Worm (Caenorhabditis elegans) whole organism, L4 larva: ENCODE data around the gene K11H12.4.
A peak's percentile ranks its signal among the peaks of the same experiment; 100 is the strongest.

Source experiments
- D1046.2 ChIP-seq: fragments of 200-800 bp; sonication (Bioruptor generic); IDR thresholded peaks from 2 replicates; pipeline ENCODE4 v1.3.6; 2022; ENCODE audit warnings: missing genetic modification characterization, missing compliant biosample characterization
- F10B5.3 ChIP-seq: sonication (generic microtip); optimal IDR thresholded peaks from 2 replicates; lab custom pipeline; 2016; ENCODE audit warnings: mild to moderate bottlenecking, missing genetic modification characterization, missing compliant biosample characterization
- F26F4.8 ChIP-seq: fragments of 200-800 bp; sonication (Bioruptor generic); conservative IDR thresholded peaks from 2 replicates; pipeline ENCODE4 v1.3.6; 2022; ENCODE audit warnings: missing genetic modification characterization, missing compliant biosample characterization
- F37D6.2 ChIP-seq: sonication (generic microtip); optimal IDR thresholded peaks from 2 replicates; lab custom pipeline; 2016; ENCODE audit warnings: mild to moderate bottlenecking, missing genetic modification characterization, missing compliant biosample characterization
- T20F7.1 ChIP-seq: fragments of 200-800 bp; sonication (Bioruptor generic); optimal IDR thresholded peaks from 2 replicates; lab custom pipeline; 2018; ENCODE audit warnings: mild to moderate bottlenecking, missing genetic modification characterization, missing compliant biosample characterization
- T26A8.4 ChIP-seq: fragments of 200-800 bp; sonication (Bioruptor generic); IDR thresholded peaks from 2 replicates; pipeline ENCODE4 v1.3.6; 2022; ENCODE audit warnings: missing genetic modification characterization, missing compliant biosample characterization
- Y5F2A.4 ChIP-seq: fragments of 200-800 bp; sonication (Bioruptor generic); optimal IDR thresholded peaks from 2 replicates; lab custom pipeline; 2018; ENCODE audit warnings: mild to moderate bottlenecking, missing genetic modification characterization, missing compliant biosample characterization
- aly-2 ChIP-seq: sonication (generic microtip); optimal IDR thresholded peaks from 2 replicates; lab custom pipeline; 2018; ENCODE audit warnings: missing biosample characterization, missing genetic modification characterization
- ama-1 ChIP-seq: fragments of 150-350 bp; optimal IDR thresholded peaks from 2 replicates; lab custom pipeline; 2014; ENCODE audit warnings: inconsistent platforms, mixed read lengths
- ceh-20 ChIP-seq: fragments of 200-800 bp; sonication (Bioruptor generic); IDR thresholded peaks from 2 replicates; pipeline ENCODE4 v1.3.6; 2022; ENCODE audit warnings: missing genetic modification reagents, missing genetic modification characterization, missing compliant biosample characterization
- ceh-28 ChIP-seq: fragments of 150-350 bp; optimal IDR thresholded peaks from 2 replicates; lab custom pipeline; 2014; ENCODE audit warnings: missing biosample characterization, missing genetic modification reagents, missing genetic modification characterization
- ceh-44 ChIP-seq: fragments of 200-800 bp; sonication (Bioruptor generic); IDR thresholded peaks from 2 replicates; pipeline ENCODE4 v1.3.6; 2022; ENCODE audit warnings: missing genetic modification reagents, missing genetic modification characterization, missing compliant biosample characterization
- ceh-62 ChIP-seq: sonication (generic microtip); optimal IDR thresholded peaks from 2 replicates; lab custom pipeline; 2017; ENCODE audit warnings: missing biosample characterization, missing genetic modification characterization
- ces-1 ChIP-seq: fragments of 150-350 bp; sonication (generic microtip); optimal IDR thresholded peaks from 4 replicates; lab custom pipeline; 2014; ENCODE audit warnings: missing biosample characterization, missing genetic modification reagents, missing genetic modification characterization
- ctbp-1 ChIP-seq: fragments of 200-800 bp; sonication (Bioruptor generic); IDR thresholded peaks from 2 replicates; pipeline ENCODE4 v1.3.6; 2022; ENCODE audit warnings: missing genetic modification reagents, missing genetic modification characterization, missing compliant biosample characterization
- daf-19 ChIP-seq: fragments of 200-800 bp; sonication (Bioruptor generic); conservative IDR thresholded peaks from 2 replicates; pipeline ENCODE4 v1.3.6; 2022; ENCODE audit warnings: missing genetic modification characterization, missing compliant biosample characterization
- dmd-8 ChIP-seq: fragments of 200-800 bp; sonication (Bioruptor generic); IDR thresholded peaks from 2 replicates; pipeline ENCODE4 v1.3.6; 2022; ENCODE audit warnings: missing genetic modification characterization, missing compliant biosample characterization
- duxl-1 ChIP-seq: sonication (generic microtip); optimal IDR thresholded peaks from 2 replicates; lab custom pipeline; 2016; ENCODE audit warnings: mild to moderate bottlenecking, missing genetic modification characterization, moderate library complexity, missing compliant biosample characterization; ENCODE audit not compliant: poor library complexity
- dve-1 ChIP-seq: sonication (generic microtip); optimal IDR thresholded peaks from 2 replicates; lab custom pipeline; 2017; ENCODE audit warnings: antibody characterized with exemption, mild to moderate bottlenecking, missing genetic modification characterization, missing compliant biosample characterization; ENCODE audit not compliant: insufficient read depth
- egl-27 ChIP-seq: sonication (generic microtip); optimal IDR thresholded peaks from 3 replicates; lab custom pipeline; 2017; ENCODE audit warnings: missing biosample characterization, missing genetic modification reagents, missing genetic modification characterization
- gei-8 ChIP-seq: fragments of 200-800 bp; sonication (Bioruptor generic); optimal IDR thresholded peaks from 2 replicates; lab custom pipeline; 2018; ENCODE audit warnings: mild to moderate bottlenecking, missing genetic modification characterization, missing compliant biosample characterization
- hlh-11 ChIP-seq: fragments of 200-800 bp; sonication (Bioruptor generic); optimal IDR thresholded peaks from 2 replicates; lab custom pipeline; 2018; ENCODE audit warnings: mild to moderate bottlenecking, missing genetic modification characterization, missing compliant biosample characterization
- hmg-1.1 ChIP-seq: fragments of 200-800 bp; sonication (Bioruptor generic); IDR thresholded peaks from 2 replicates; pipeline ENCODE4 v1.3.6; 2022; ENCODE audit warnings: missing genetic modification reagents, missing genetic modification characterization, missing compliant biosample characterization
- jun-1 ChIP-seq: fragments of 150-350 bp; optimal IDR thresholded peaks from 2 replicates; lab custom pipeline; 2014; ENCODE audit warnings: missing biosample characterization, missing genetic modification reagents, missing genetic modification characterization
- lim-7 ChIP-seq: fragments of 200-800 bp; sonication (Bioruptor generic); IDR thresholded peaks from 2 replicates; pipeline ENCODE4 v1.3.6; 2022; ENCODE audit warnings: missing genetic modification characterization, missing compliant biosample characterization
- lin-1 ChIP-seq: fragments of 200-800 bp; sonication (Bioruptor generic); IDR thresholded peaks from 2 replicates; pipeline ENCODE4 v1.3.6; 2022; ENCODE audit warnings: missing genetic modification reagents, missing genetic modification characterization, missing compliant biosample characterization
- lin-38 ChIP-seq: fragments of 200-800 bp; sonication (Bioruptor generic); IDR thresholded peaks from 2 replicates; pipeline ENCODE4 v1.3.6; 2022; ENCODE audit warnings: missing genetic modification reagents, missing genetic modification characterization, missing compliant biosample characterization
- lin-39 ChIP-seq: fragments of 150-350 bp; optimal IDR thresholded peaks from 2 replicates; lab custom pipeline; 2014; ENCODE audit warnings: missing biosample characterization, missing genetic modification reagents, missing genetic modification characterization
- lir-3 ChIP-seq: sonication (generic microtip); optimal IDR thresholded peaks from 2 replicates; lab custom pipeline; 2016; ENCODE audit warnings: mild to moderate bottlenecking, missing genetic modification characterization, missing compliant biosample characterization
- madf-5 ChIP-seq, 2 experiments: fragments of 200-800 bp; sonication (Bioruptor generic); IDR thresholded peaks; 2 replicates each; pipeline ENCODE4 v1.3.6; 2022; ENCODE audit warnings: missing compliant biosample characterization in 2 of 2, missing genetic modification characterization in 2 of 2
- mdl-1 ChIP-seq, 2 experiments: fragments of 150-350 bp in 1 of 2; sonication (generic microtip) in 1 of 2; optimal IDR thresholded peaks; 2 replicates each; lab custom pipeline; 2014 to 2017; ENCODE audit warnings: missing biosample characterization in 2 of 2, missing genetic modification characterization in 2 of 2
- mdt-29 ChIP-seq: fragments of 200-800 bp; sonication (Bioruptor generic); IDR thresholded peaks from 2 replicates; pipeline ENCODE4 v1.3.6; 2022; ENCODE audit warnings: missing genetic modification reagents, missing genetic modification characterization, missing compliant biosample characterization
- mxl-3 ChIP-seq: fragments of 200-800 bp; sonication (Bioruptor generic); optimal IDR thresholded peaks from 2 replicates; lab custom pipeline; 2018; ENCODE audit warnings: mild to moderate bottlenecking, missing genetic modification characterization, missing compliant biosample characterization
- nhr-11 ChIP-seq: fragments of 150-350 bp; optimal IDR thresholded peaks from 2 replicates; lab custom pipeline; 2014; ENCODE audit warnings: missing biosample characterization, missing genetic modification characterization
- nhr-41 ChIP-seq: fragments of 200-800 bp; sonication (Bioruptor generic); IDR thresholded peaks from 2 replicates; pipeline ENCODE4 v1.3.6; 2022; ENCODE audit warnings: missing genetic modification reagents, missing genetic modification characterization, missing compliant biosample characterization
- nhr-42 ChIP-seq: fragments of 200-800 bp; sonication (Bioruptor generic); IDR thresholded peaks from 2 replicates; pipeline ENCODE4 v1.3.6; 2022; ENCODE audit warnings: missing genetic modification characterization, missing compliant biosample characterization
- nhr-48 ChIP-seq: sonication (generic microtip); optimal IDR thresholded peaks from 2 replicates; lab custom pipeline; 2016; ENCODE audit warnings: mild to moderate bottlenecking, missing genetic modification characterization, missing compliant biosample characterization
- nhr-6 ChIP-seq: fragments of 150-350 bp; optimal IDR thresholded peaks from 2 replicates; lab custom pipeline; 2014; ENCODE audit warnings: missing biosample characterization, missing genetic modification characterization
- rbr-2 ChIP-seq: sonication (generic microtip); optimal IDR thresholded peaks from 2 replicates; lab custom pipeline; 2016; ENCODE audit warnings: missing genotype, missing genetic modification characterization, missing compliant biosample characterization
- sdz-12 ChIP-seq: fragments of 200-800 bp; sonication (Bioruptor generic); optimal IDR thresholded peaks from 2 replicates; lab custom pipeline; 2018; ENCODE audit warnings: mild to moderate bottlenecking, missing genetic modification characterization, missing compliant biosample characterization
- set-16 ChIP-seq: fragments of 200-800 bp; sonication (Bioruptor generic); IDR thresholded peaks from 2 replicates; pipeline ENCODE4 v1.3.6; 2022; ENCODE audit warnings: missing genetic modification reagents, missing genetic modification characterization, missing compliant biosample characterization
- snpc-1.2 ChIP-seq: fragments of 200-800 bp; sonication (Bioruptor generic); IDR thresholded peaks from 2 replicates; pipeline ENCODE4 v1.3.6; 2022; ENCODE audit warnings: missing genetic modification reagents, missing genetic modification characterization, missing compliant biosample characterization
- spr-3 ChIP-seq: fragments of 200-800 bp; sonication (Bioruptor generic); optimal IDR thresholded peaks from 2 replicates; lab custom pipeline; 2018; ENCODE audit warnings: mild to moderate bottlenecking, missing genetic modification characterization, missing compliant biosample characterization
- tag-97 ChIP-seq: fragments of 200-800 bp; sonication (Bioruptor generic); IDR thresholded peaks from 2 replicates; pipeline ENCODE4 v1.3.6; 2022; ENCODE audit warnings: missing genetic modification characterization, missing compliant biosample characterization
- unc-130 ChIP-seq: sonication (generic microtip); optimal IDR thresholded peaks from 2 replicates; lab custom pipeline; 2016; ENCODE audit warnings: missing genetic modification reagents, missing genetic modification characterization, missing compliant biosample characterization
- unc-39 ChIP-seq: sonication (generic microtip); optimal IDR thresholded peaks from 2 replicates; lab custom pipeline; 2017; ENCODE audit warnings: missing biosample characterization, missing genetic modification characterization
- unc-62 ChIP-seq, 3 experiments: fragments of 150-350 bp in 1 of 3; sonication (generic microtip); optimal IDR thresholded peaks in 2 of 3; peaks in 1 of 3; 1 replicate in 1 of 3; 2 replicates in 2 of 3; lab custom pipeline; 2014 to 2017; ENCODE audit warnings: missing biosample characterization in 3 of 3, missing genetic modification characterization in 3 of 3, missing genetic modification reagents in 3 of 3, missing genotype in 1 of 3
- vab-7 ChIP-seq: fragments of 200-800 bp; sonication (Bioruptor generic); IDR thresholded peaks from 2 replicates; pipeline ENCODE4 v1.3.6; 2022; ENCODE audit warnings: missing genetic modification reagents, missing genetic modification characterization, missing compliant biosample characterization
- ztf-11 ChIP-seq: fragments of 150-350 bp; optimal IDR thresholded peaks from 2 replicates; lab custom pipeline; 2014; ENCODE audit warnings: missing biosample characterization, missing genetic modification characterization
- ztf-7 ChIP-seq: fragments of 150-350 bp; optimal IDR thresholded peaks from 2 replicates; lab custom pipeline; 2014; ENCODE audit warnings: missing biosample characterization, missing genetic modification characterization

K11H12.4 gene

ce11 chrIV:682726-683340 is 7.2 kb upstream of the K11H12.4 start (continued):
- TF ChIP-seq hlh-11 (peak; percentile 84), dve-1 (tag; lab: Kevin White, UChicago) (no peak), F26F4.8 (peak; percentile 73), hmg-1.1 (peak; percentile 90), madf-5 (GFP tag; IDR thresholded peaks at IDR 0.05; lab: Robert Waterston, UW) (peak; percentile 48 to 77; a peak in 1 of 4 replicates), tag-97 (GFP tag; lab: Robert Waterston, UW) (no peak), ztf-11 (tag; lab: Kevin White, UChicago) (no peak), aly-2 (no peak), mxl-3 (GFP tag; lab: Kevin White, UChicago) (peak; percentile 77), nhr-11 (tag; lab: Kevin White, UChicago) (peak; percentile 35), F10B5.3 (tag; lab: Kevin White, UChicago) (peak; percentile 33), unc-130 (GFP tag; lab: Kevin White, UChicago) (peak; percentile 68), Y5F2A.4 (GFP tag; lab: Kevin White, UChicago) (peak; percentile 69), ceh-62 (tag; lab: Kevin White, UChicago) (no peak), daf-19 (peak; percentile 80), lim-7 (GFP tag; lab: Robert Waterston, UW) (peak; percentile 95), nhr-42 (GFP tag; lab: Robert Waterston, UW) (peak; percentile 73; the same call in 1 of the 2 replicates), nhr-41 (peak; percentile 80; the same call in 1 of the 2 replicates), egl-27 (peak; percentile 31), T20F7.1 (GFP tag; lab: Kevin White, UChicago) (no peak), rbr-2 (tag; lab: Kevin White, UChicago) (peak; percentile 79), lin-39 (tag; lab: Kevin White, UChicago) (no peak), ceh-28 (tag; lab: Kevin White, UChicago) (no peak), D1046.2 (GFP tag; lab: Robert Waterston, UW) (peak; percentile 82; the same call in 1 of the 2 replicates), jun-1 (tag; lab: Kevin White, UChicago) (no peak), sdz-12 (peak; percentile 73), ces-1 (no peak), spr-3 (peak; percentile 65), unc-39 (tag; lab: Kevin White, UChicago) (no peak), ztf-7 (tag; lab: Kevin White, UChicago) (peak; percentile 57), ama-1 (lab: Kevin White, UChicago) (no peak), snpc-1.2 (peak; percentile 85), ctbp-1 (GFP tag; lab: Robert Waterston, UW) (peak; percentile 81), nhr-48 (tag; lab: Kevin White, UChicago) (peak; percentile 33), unc-62 (GFP tag; optimal IDR thresholded peaks at IDR 0.05 in 1 of 2; lab: Kevin White, UChicago) (peak in 1 of 2 experiments; percentile 87), unc-62 (tag; optimal IDR thresholded peaks at IDR 0.05; lab: Kevin White, UChicago) (no peak), lir-3 (tag; lab: Kevin White, UChicago) (peak; percentile 62), lin-1 (GFP tag; lab: Robert Waterston, UW) (peak; percentile 30; the same call in 1 of the 2 replicates), nhr-6 (no peak), lin-38 (GFP tag; lab: Robert Waterston, UW) (peak; percentile 80; the same call in 1 of the 2 replicates), T26A8.4 (no peak; the same call in 1 of the 2 replicates), ceh-44 (peak; percentile 62; the same call in 1 of the 2 replicates), set-16 (peak; percentile 50; the same call in 1 of the 2 replicates), mdt-29 (GFP tag; lab: Robert Waterston, UW) (peak; percentile 52; the same call in 1 of the 2 replicates), ceh-20 (peak; percentile 52; the same call in 1 of the 2 replicates), gei-8 (GFP tag; lab: Kevin White, UChicago) (peak; percentile 80), mdl-1 (tag; optimal IDR thresholded peaks at IDR 0.05; lab: Kevin White, UChicago) (peak in 1 of 2 experiments; percentile 73), vab-7 (GFP tag; lab: Robert Waterston, UW) (peak; percentile 81), duxl-1 (tag; lab: Kevin White, UChicago) (peak; percentile 16), F37D6.2 (tag; lab: Kevin White, UChicago) (peak; percentile 41), dmd-8 (peak; percentile 91)
